Fruit fly (Drosophila melanogaster) whole organism, embryonic: ENCODE measurements around the gene Ntf-2.

Source experiments
- Abd-B ChIP-seq: fragments of 200-800 bp; sonication (Bioruptor generic); optimal IDR thresholded peaks from 2 replicates; lab custom pipeline; 2018; ENCODE audit warnings: missing biosample characterization, mild to moderate bottlenecking, missing genetic modification characterization, moderate library complexity
- CG10147 ChIP-seq: fragments of 200-800 bp; sonication (Bioruptor generic); optimal IDR thresholded peaks from 2 replicates; lab custom pipeline; 2019; ENCODE audit warnings: missing biosample characterization, mild to moderate bottlenecking, missing genetic modification characterization, moderate library complexity
- CG10654 ChIP-seq: fragments of 200-800 bp; sonication (Bioruptor generic); optimal IDR thresholded peaks from 2 replicates; lab custom pipeline; 2016; ENCODE audit warnings: missing biosample characterization, missing genetic modification characterization
- CG10959 ChIP-seq: fragments of 200-800 bp; sonication (Bioruptor generic); IDR thresholded peaks from 2 replicates; pipeline ENCODE4 v1.3.6; 2022; ENCODE audit warnings: missing biosample characterization, missing genetic modification characterization
- CG11695 ChIP-seq: fragments of 200-800 bp; sonication (Bioruptor generic); IDR thresholded peaks from 3 replicates; pipeline ENCODE4 v1.3.6; 2022; ENCODE audit warnings: missing biosample characterization, missing genetic modification characterization
- CG13123 ChIP-seq: fragments of 200-800 bp; sonication (Bioruptor generic); optimal IDR thresholded peaks from 2 replicates; lab custom pipeline; 2016; ENCODE audit warnings: missing biosample characterization, missing genetic modification characterization
- CG13296 ChIP-seq: fragments of 200-800 bp; sonication (Bioruptor generic); optimal IDR thresholded peaks from 3 replicates; lab custom pipeline; 2018; ENCODE audit warnings: missing biosample characterization, mild to moderate bottlenecking, missing genetic modification characterization
- CG13624 ChIP-seq: fragments of 200-800 bp; sonication (Bioruptor generic); optimal IDR thresholded peaks from 2 replicates; lab custom pipeline; 2016; ENCODE audit warnings: missing biosample characterization, missing genetic modification characterization
- CG14441 ChIP-seq: fragments of 200-800 bp; sonication (Bioruptor generic); IDR thresholded peaks from 2 replicates; pipeline ENCODE4 v1.3.6; 2022; ENCODE audit warnings: missing biosample characterization, missing genetic modification characterization
- CG14710 ChIP-seq: fragments of 200-800 bp; sonication (Bioruptor generic); optimal IDR thresholded peaks from 3 replicates; lab custom pipeline; 2019; ENCODE audit warnings: missing biosample characterization, mild to moderate bottlenecking, missing genetic modification characterization, moderate library complexity
- CG14860 ChIP-seq: fragments of 200-800 bp; sonication (Bioruptor generic); IDR thresholded peaks from 3 replicates; pipeline ENCODE4 v1.3.6; 2022; ENCODE audit warnings: missing biosample characterization, missing genetic modification characterization; ENCODE audit not compliant: partially characterized antibody
- CG15011 ChIP-seq: fragments of 200-800 bp; sonication (Bioruptor generic); optimal IDR thresholded peaks from 3 replicates; lab custom pipeline; 2018; ENCODE audit warnings: missing biosample characterization, mild to moderate bottlenecking, missing genetic modification characterization
- CG1529 ChIP-seq: fragments of 200-800 bp; sonication (Bioruptor generic); optimal IDR thresholded peaks from 3 replicates; lab custom pipeline; 2018; ENCODE audit warnings: missing biosample characterization, missing genetic modification characterization
- CG2889 ChIP-seq: fragments of 200-800 bp; sonication (Bioruptor generic); IDR thresholded peaks from 3 replicates; pipeline ENCODE4 v1.3.6; 2022; ENCODE audit warnings: missing biosample characterization, missing genetic modification characterization
- CG30020 ChIP-seq: fragments of 200-800 bp; optimal IDR thresholded peaks from 2 replicates; lab custom pipeline; 2019; ENCODE audit warnings: missing biosample characterization, mild to moderate bottlenecking, missing genetic modification characterization, moderate library complexity
- CG4730 ChIP-seq: fragments of 200-800 bp; sonication (Bioruptor generic); IDR thresholded peaks from 2 replicates; pipeline ENCODE4 v1.3.6; 2022; ENCODE audit warnings: missing biosample characterization, missing genetic modification characterization
- CG4820 ChIP-seq: fragments of 200-800 bp; sonication (Bioruptor generic); optimal IDR thresholded peaks from 3 replicates; lab custom pipeline; 2016; ENCODE audit warnings: missing biosample characterization, missing genetic modification characterization
- CG7372 ChIP-seq: fragments of 200-800 bp; sonication (Bioruptor generic); IDR thresholded peaks from 2 replicates; pipeline ENCODE4 v1.3.6; 2022; ENCODE audit warnings: missing biosample characterization, missing genetic modification characterization
- CG7839 ChIP-seq: fragments of 200-800 bp; sonication (Bioruptor generic); optimal IDR thresholded peaks from 3 replicates; lab custom pipeline; 2018; ENCODE audit warnings: missing biosample characterization, mild to moderate bottlenecking, missing genetic modification characterization, moderate library complexity
- CG9609 ChIP-seq: fragments of 200-800 bp; sonication (Bioruptor generic); optimal IDR thresholded peaks from 3 replicates; lab custom pipeline; 2016; ENCODE audit warnings: missing biosample characterization, missing genetic modification characterization
- ERR ChIP-seq: fragments of 200-800 bp; sonication (Bioruptor generic); optimal IDR thresholded peaks from 2 replicates; lab custom pipeline; 2016; ENCODE audit warnings: missing biosample characterization, missing genetic modification characterization
- Fer2 ChIP-seq: fragments of 200-800 bp; sonication (Bioruptor generic); optimal IDR thresholded peaks from 2 replicates; lab custom pipeline; 2018; ENCODE audit warnings: missing biosample characterization, mild to moderate bottlenecking, missing genetic modification characterization, moderate library complexity
- Fer3 ChIP-seq: fragments of 200-800 bp; sonication (Bioruptor generic); optimal IDR thresholded peaks from 2 replicates; lab custom pipeline; 2018; ENCODE audit warnings: missing biosample characterization, mild to moderate bottlenecking, missing genetic modification characterization, moderate library complexity
- H2.0 ChIP-seq: fragments of 200-800 bp; sonication (Bioruptor generic); IDR thresholded peaks from 2 replicates; pipeline ENCODE4 v1.3.6; 2022; ENCODE audit warnings: missing biosample characterization, missing genetic modification characterization
- Mad ChIP-seq: fragments of 200-800 bp; sonication (Bioruptor generic); optimal IDR thresholded peaks from 2 replicates; lab custom pipeline; 2016; ENCODE audit warnings: missing biosample characterization, missing genetic modification characterization
- Nf-YA ChIP-seq: fragments of 200-800 bp; sonication (Bioruptor generic); IDR thresholded peaks from 2 replicates; pipeline ENCODE4 v1.3.6; 2022; ENCODE audit warnings: missing biosample characterization, missing genetic modification characterization
- Optix ChIP-seq: fragments of 200-800 bp; sonication (Bioruptor generic); IDR thresholded peaks from 3 replicates; pipeline ENCODE4 v1.3.6; 2022; ENCODE audit warnings: missing biosample characterization, missing genetic modification characterization
- Sry-δ ChIP-seq: fragments of 200-800 bp; sonication (Bioruptor generic); optimal IDR thresholded peaks from 2 replicates; lab custom pipeline; 2016; ENCODE audit warnings: missing biosample characterization, missing genetic modification characterization
- Vsx1 ChIP-seq: fragments of 200-800 bp; sonication (Bioruptor generic); optimal IDR thresholded peaks from 2 replicates; lab custom pipeline; 2017; ENCODE audit warnings: missing biosample characterization, mild to moderate bottlenecking, missing genetic modification characterization, missing genetic modification reagents
- Xbp1 ChIP-seq: fragments of 200-800 bp; sonication (Bioruptor generic); optimal IDR thresholded peaks from 3 replicates; lab custom pipeline; 2016; ENCODE audit warnings: missing biosample characterization, mild to moderate bottlenecking, missing genetic modification characterization
- ara ChIP-seq: fragments of 200-800 bp; sonication (Bioruptor generic); IDR thresholded peaks from 2 replicates; pipeline ENCODE4 v1.3.6; 2022; ENCODE audit warnings: missing biosample characterization, missing genetic modification characterization
- az2 ChIP-seq: fragments of 200-800 bp; sonication (Bioruptor generic); optimal IDR thresholded peaks from 3 replicates; lab custom pipeline; 2016; ENCODE audit warnings: missing biosample characterization, missing genetic modification characterization
- chinmo ChIP-seq: fragments of 200-800 bp; sonication (Bioruptor generic); IDR thresholded peaks from 4 replicates; pipeline ENCODE4 v1.3.6; 2022; ENCODE audit warnings: missing biosample characterization, missing genetic modification characterization; ENCODE audit not compliant: partially characterized antibody
- dpn ChIP-seq, 2 experiments: fragments of 200-800 bp; sonication (Bioruptor generic); optimal IDR thresholded peaks; 3 replicates each; lab custom pipeline; 2016; ENCODE audit warnings: missing biosample characterization in 2 of 2, missing genetic modification characterization in 2 of 2
- dysf ChIP-seq: fragments of 200-800 bp; sonication (Bioruptor generic); IDR thresholded peaks from 3 replicates; pipeline ENCODE4 v1.3.6; 2022; ENCODE audit warnings: missing biosample characterization, missing genetic modification characterization
- eyg ChIP-seq: fragments of 200-800 bp; sonication (Bioruptor generic); optimal IDR thresholded peaks from 3 replicates; lab custom pipeline; 2016; ENCODE audit warnings: missing biosample characterization, missing genetic modification characterization
- fru ChIP-seq: fragments of >200 bp; optimal IDR thresholded peaks from 2 replicates; lab custom pipeline; 2017
- gt ChIP-seq: fragments of 200-800 bp; sonication (Bioruptor generic); IDR thresholded peaks from 2 replicates; pipeline ENCODE4 v1.3.6; 2022; ENCODE audit warnings: missing biosample characterization, missing genetic modification characterization
- nerfin-1 ChIP-seq: fragments of 200-800 bp; sonication (Bioruptor generic); optimal IDR thresholded peaks from 3 replicates; lab custom pipeline; 2019; ENCODE audit warnings: missing biosample characterization, mild to moderate bottlenecking, missing genetic modification characterization, moderate library complexity
- org-1 ChIP-seq: fragments of 200-800 bp; sonication (Bioruptor generic); optimal IDR thresholded peaks from 2 replicates; lab custom pipeline; 2017; ENCODE audit warnings: missing biosample characterization, missing genetic modification characterization
- ro ChIP-seq: fragments of 200-800 bp; sonication (Bioruptor generic); IDR thresholded peaks from 2 replicates; pipeline ENCODE4 v1.3.6; 2022; ENCODE audit warnings: missing biosample characterization, missing genetic modification characterization
- row ChIP-seq: fragments of 200-800 bp; sonication (Bioruptor generic); IDR thresholded peaks from 3 replicates; pipeline ENCODE4 v1.3.6; 2022; ENCODE audit warnings: missing biosample characterization, missing genetic modification characterization
- sisA ChIP-seq: fragments of 200-800 bp; sonication (Bioruptor generic); IDR thresholded peaks from 2 replicates; pipeline ENCODE4 v1.3.6; 2022; ENCODE audit warnings: missing biosample characterization, missing genetic modification characterization
- sqz ChIP-seq: fragments of 200-800 bp; sonication (Bioruptor generic); optimal IDR thresholded peaks from 3 replicates; lab custom pipeline; 2018; ENCODE audit warnings: missing biosample characterization, mild to moderate bottlenecking, missing genetic modification characterization
- tgo ChIP-seq: fragments of 200-800 bp; sonication (Bioruptor generic); IDR thresholded peaks from 3 replicates; pipeline ENCODE4 v1.3.6; 2022; ENCODE audit warnings: missing biosample characterization, missing genetic modification characterization
- toy ChIP-seq: fragments of 200-800 bp; sonication (Bioruptor generic); IDR thresholded peaks from 2 replicates; pipeline ENCODE4 v1.3.6; 2022; ENCODE audit warnings: missing biosample characterization, missing genetic modification characterization
- tx ChIP-seq: fragments of 200-800 bp; sonication (Bioruptor generic); optimal IDR thresholded peaks from 2 replicates; lab custom pipeline; 2016; ENCODE audit warnings: missing biosample characterization, missing genetic modification characterization
- vnd ChIP-seq: fragments of 200-800 bp; sonication (Bioruptor generic); IDR thresholded peaks from 3 replicates; pipeline ENCODE4 v1.3.6; 2022; ENCODE audit warnings: missing biosample characterization, missing genetic modification characterization; ENCODE audit not compliant: partially characterized antibody
- zen2 ChIP-seq: fragments of 200-800 bp; sonication (Bioruptor generic); IDR thresholded peaks from 3 replicates; pipeline ENCODE4 v1.3.6; 2022; ENCODE audit warnings: missing biosample characterization, missing genetic modification characterization; ENCODE audit not compliant: partially characterized antibody
- zfh2 ChIP-seq: fragments of 200-800 bp; sonication (Bioruptor generic); optimal IDR thresholded peaks from 2 replicates; lab custom pipeline; 2016; ENCODE audit warnings: missing biosample characterization, missing genetic modification characterization

Gene Ntf-2

DNA sequence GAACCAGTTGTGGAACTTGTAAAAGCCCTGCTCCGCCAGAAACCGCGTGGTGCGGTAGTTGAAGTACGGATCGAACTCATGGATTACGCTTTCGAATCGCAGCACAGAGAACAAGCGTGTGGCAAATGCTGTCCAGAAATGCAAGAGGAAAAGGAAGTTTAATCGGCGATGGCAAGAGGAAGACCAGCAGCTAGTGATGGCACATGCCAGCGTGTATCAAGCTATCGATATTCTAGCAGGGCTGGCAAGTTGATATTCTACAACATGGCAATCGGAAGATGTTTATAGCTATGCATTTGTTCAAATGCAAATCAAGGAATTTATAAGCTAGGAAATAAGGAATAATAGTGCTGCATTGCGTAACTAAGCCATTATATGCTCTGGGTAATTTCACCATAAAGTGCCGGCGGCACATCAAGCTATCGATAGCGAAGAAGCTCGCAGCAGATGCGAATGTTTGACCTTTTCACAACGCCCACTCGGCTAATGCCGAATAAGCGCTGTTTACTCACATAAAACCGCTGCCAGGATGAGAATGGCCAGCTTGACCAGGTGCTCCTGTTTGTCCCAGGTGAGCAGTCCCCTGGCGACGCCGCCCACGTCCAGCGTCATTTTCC, 17.9 kb downstream of the Ntf-2 start (continued):
- peak; percentile 82 for TF ChIP-seq Vsx1 (GFP tag; lab: Kevin White, UChicago)
- peak; percentile 88 for TF ChIP-seq CG13296 (GFP tag; lab: Kevin White, UChicago)
- TF ChIP-seq CG10654 (GFP tag; lab: Kevin White, UChicago): peak; percentile 51
- TF ChIP-seq toy (GFP tag; lab: Robert Waterston, UW): peak; percentile 47; the same call in 1 of the 2 replicates
- TF ChIP-seq CG14860 (GFP tag; lab: Robert Waterston, UW): peak; percentile 80
- TF ChIP-seq tx (GFP tag; lab: Kevin White, UChicago): no peak
- TF ChIP-seq CG7839 (tag; lab: Kevin White, UChicago): peak; percentile 70
- peak; percentile 44 for TF ChIP-seq CG14710 (tag; lab: Kevin White, UChicago)
- TF ChIP-seq CG10147 (GFP tag; lab: Kevin White, UChicago): peak; percentile 59
- peak; percentile 57; the same call in 1 of the 2 replicates for TF ChIP-seq CG14441 (GFP tag; lab: Robert Waterston, UW)
- peak; percentile 73 for TF ChIP-seq Xbp1 (GFP tag; lab: Kevin White, UChicago)
- peak; percentile 63 for TF ChIP-seq Fer2 (tag; lab: Kevin White, UChicago)
- TF ChIP-seq sisA (GFP tag; lab: Robert Waterston, UW): no peak
- TF ChIP-seq Abd-B (GFP tag; lab: Kevin White, UChicago): peak; percentile 19
- TF ChIP-seq Fer3: peak; percentile 84
- peak; percentile 42 for TF ChIP-seq CG13123 (GFP tag; lab: Kevin White, UChicago)
- TF ChIP-seq CG2889: no peak; the same call in 2 of the 3 replicates
- peak; percentile 62; the same call in 1 of the 3 replicates for TF ChIP-seq Optix (GFP tag; lab: Robert Waterston, UW)
- peak; percentile 63; the same call in 2 of the 3 replicates for TF ChIP-seq dysf
- TF ChIP-seq ro (GFP tag; lab: Robert Waterston, UW): no peak
- TF ChIP-seq CG4730 (GFP tag; lab: Robert Waterston, UW): no peak
- no peak; the same call in 2 of the 3 replicates for TF ChIP-seq zen2 (GFP tag; lab: Robert Waterston, UW)
- peak; percentile 43; the same call in 2 of the 3 replicates for TF ChIP-seq tgo (GFP tag; lab: Robert Waterston, UW)
- peak; percentile 47; the same call in 1 of the 2 replicates for TF ChIP-seq Nf-YA (GFP tag; lab: Robert Waterston, UW)
- TF ChIP-seq Mad (GFP tag; lab: Kevin White, UChicago): peak; percentile 79
- peak; percentile 47 for TF ChIP-seq az2 (GFP tag; lab: Kevin White, UChicago)
- TF ChIP-seq CG1529: peak; percentile 41
- TF ChIP-seq fru (lab: Kevin White, UChicago): no peak
- peak; percentile 69 for TF ChIP-seq nerfin-1 (tag; lab: Kevin White, UChicago)
- TF ChIP-seq CG30020 (tag; lab: Kevin White, UChicago): peak; percentile 29
- TF ChIP-seq CG9609 (GFP tag; lab: Kevin White, UChicago): peak; percentile 55
- no peak for TF ChIP-seq CG11695
- peak; percentile 73 for TF ChIP-seq sqz (GFP tag; lab: Kevin White, UChicago)
- no peak for TF ChIP-seq gt (GFP tag; lab: Robert Waterston, UW)
- peak; percentile 96 for TF ChIP-seq Sry-δ (GFP tag; lab: Kevin White, UChicago)
- TF ChIP-seq ara (GFP tag; lab: Robert Waterston, UW): no peak
- peak; percentile 55 to 78 for TF ChIP-seq dpn (GFP tag; optimal IDR thresholded peaks at IDR 0.05; lab: Kevin White, UChicago)
- TF ChIP-seq zfh2: peak; percentile 81
- TF ChIP-seq CG15011 (GFP tag; lab: Kevin White, UChicago): peak; percentile 68
- TF ChIP-seq CG4820 (GFP tag; lab: Kevin White, UChicago): peak; percentile 27
- TF ChIP-seq org-1: peak; percentile 72
- 0 out of 4 replicates have a peak, but pooled peaks have one; percentile 59 for TF ChIP-seq chinmo (GFP tag; lab: Robert Waterston, UW)
- TF ChIP-seq CG7372 (GFP tag; lab: Robert Waterston, UW): peak; percentile 52; the same call in 1 of the 2 replicates
- peak; percentile 70 for TF ChIP-seq H2.0 (GFP tag; lab: Robert Waterston, UW)
- peak; percentile 67 for TF ChIP-seq row
- TF ChIP-seq CG10959 (GFP tag; lab: Robert Waterston, UW): peak; percentile 65
- TF ChIP-seq eyg: peak; percentile 51
- TF ChIP-seq ERR (GFP tag; lab: Kevin White, UChicago): peak; percentile 62
- peak; percentile 71 for TF ChIP-seq CG13624
- peak; percentile 80 for TF ChIP-seq vnd (GFP tag; lab: Robert Waterston, UW)
